Worm (Caenorhabditis elegans): Measurements from ENCODE around the gene kup-1.

The kup-1 gene

DNA sequence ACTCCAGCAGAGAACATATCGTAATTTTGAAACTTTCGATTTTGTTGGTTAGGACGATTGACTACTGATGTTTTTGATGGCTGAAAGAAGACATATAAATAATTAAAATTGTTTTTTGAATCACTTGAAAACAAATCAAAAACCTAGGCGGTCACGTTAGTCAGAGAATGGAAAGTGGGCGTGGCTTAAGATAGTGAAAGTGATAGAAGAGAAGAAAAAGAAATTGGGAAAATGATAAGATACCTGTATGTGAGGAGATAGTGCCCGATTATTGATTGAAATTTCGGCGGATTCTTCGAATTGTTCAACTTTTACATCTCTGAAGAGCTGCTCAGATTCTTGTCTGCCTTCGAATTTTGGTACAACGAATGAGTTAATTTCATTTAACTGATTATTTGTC lies 29.0 kb downstream of the kup-1 start:
- no peak for TF ChIP-seq unc-62 (GFP tag; optimal IDR thresholded peaks at IDR 0.05)

DNA sequence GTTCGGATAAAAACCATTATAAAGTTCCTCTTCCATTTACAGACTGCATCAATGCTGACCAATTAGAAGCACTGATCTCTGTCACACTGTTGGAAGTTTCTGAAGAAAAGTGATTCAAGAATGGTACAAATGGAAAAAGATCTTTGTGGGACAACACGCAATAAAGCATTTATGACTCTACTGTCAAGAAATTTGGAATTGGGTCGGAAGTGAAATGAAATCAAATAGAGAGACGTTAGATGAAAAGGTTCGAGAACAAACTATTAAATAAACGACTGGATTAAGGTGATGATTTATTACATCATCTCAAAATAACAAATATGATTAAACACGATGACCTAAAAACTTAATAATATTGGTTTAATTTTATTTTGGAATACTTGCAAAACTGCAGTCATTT lies 34.2 kb downstream of the kup-1 start, which contains the start of gene F57F5.3:
TSS of gene F57F5.3 (minus strand) at position 101 of the 400 bp plus-strand sequence.
- no peak for TF ChIP-seq unc-62 (GFP tag; optimal IDR thresholded peaks at IDR 0.05)

DNA sequence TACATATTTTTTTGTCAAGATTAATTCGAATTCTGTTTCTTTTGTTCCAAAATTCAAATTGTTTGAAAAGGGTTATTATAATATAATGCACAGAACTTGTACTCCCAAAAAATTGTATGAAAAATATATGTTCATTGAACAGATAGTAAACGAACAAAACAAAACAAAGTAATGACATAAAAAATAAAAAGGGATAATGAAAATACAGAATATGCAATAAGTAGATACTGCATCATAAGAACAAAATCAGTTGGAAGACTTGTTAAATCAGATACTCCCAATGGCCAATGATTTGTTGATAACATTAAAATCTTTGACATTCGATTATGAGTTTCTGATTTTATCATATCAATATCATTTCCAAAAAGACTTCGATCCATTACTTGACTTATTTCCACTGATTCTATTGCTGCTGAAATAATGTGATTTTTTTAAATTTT lies 36.2 kb downstream of the kup-1 start:
- no peak for TF ChIP-seq unc-62 (GFP tag; optimal IDR thresholded peaks at IDR 0.05)

DNA sequence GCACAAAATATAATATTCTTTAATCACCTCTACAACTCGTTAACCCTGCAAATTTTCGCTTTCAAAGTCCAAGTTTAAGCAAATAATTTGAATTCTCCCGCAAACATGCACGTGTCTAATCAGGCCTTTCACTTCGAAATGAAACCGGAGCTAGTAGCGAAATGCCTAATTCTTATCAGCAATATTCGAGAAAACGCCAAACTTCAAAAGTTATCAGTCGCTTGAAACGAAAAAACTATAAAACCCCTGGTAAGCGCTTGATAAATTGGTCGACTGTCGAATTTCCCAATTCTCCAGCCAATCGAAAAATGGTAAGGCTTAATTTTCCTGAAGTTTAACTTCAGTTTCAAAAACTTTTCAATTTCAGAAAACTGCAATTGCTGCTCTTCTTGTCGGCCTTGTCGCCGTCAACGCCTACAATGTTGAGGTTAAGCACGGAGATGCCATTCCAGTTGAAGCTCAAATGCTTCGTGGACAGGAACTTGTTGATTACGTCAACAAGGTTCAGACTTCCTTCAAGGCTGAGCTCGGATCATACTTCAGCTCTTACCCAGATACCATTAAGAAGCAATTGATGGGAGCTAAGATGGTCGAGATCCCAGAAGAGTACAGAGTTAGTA lies 37.7 kb downstream of the kup-1 start, which contains the start of gene cpr-9:
TSS of gene cpr-9 (plus strand) at position 188 of the 620 bp plus-strand sequence.
- no peak for TF ChIP-seq unc-62 (GFP tag; optimal IDR thresholded peaks at IDR 0.05)

DNA sequence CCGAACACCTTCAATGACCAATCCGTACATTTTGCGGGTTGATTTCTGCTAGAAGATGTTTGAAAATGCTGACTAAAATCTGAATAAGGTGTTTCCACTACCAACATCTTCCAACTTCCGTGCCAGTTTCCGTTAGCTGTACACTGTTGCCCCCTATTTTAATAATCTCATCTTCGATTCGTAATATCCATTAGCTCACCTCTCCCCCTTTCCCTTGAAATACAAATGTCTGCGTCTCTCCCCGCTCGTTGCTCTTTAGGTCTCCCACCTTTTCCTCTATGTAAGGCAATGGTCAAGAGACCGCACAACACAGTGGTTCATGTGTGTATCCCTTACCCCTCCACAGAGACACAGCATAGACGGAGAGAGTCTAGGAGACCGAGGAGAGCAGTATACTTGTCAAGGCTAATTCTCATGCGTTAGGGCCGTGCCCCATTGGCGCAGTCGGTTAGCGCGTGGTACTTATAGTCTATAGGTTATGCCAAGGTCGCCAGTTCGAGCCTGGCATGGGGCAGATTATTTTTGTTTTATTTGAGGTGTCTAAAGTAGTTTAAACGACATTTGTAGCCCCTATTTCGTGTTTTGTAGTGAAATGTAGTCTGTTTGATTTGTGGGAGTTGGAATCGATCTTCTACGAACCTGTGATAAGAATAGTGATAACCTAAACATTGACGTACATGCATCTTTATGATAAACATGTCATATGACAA lies 38.8 kb downstream of the kup-1 start, which contains the start of gene gcy-33:
TSS of gene gcy-33 (minus strand) at position 51 of the 710 bp plus-strand sequence.
- no peak for TF ChIP-seq unc-62 (GFP tag; optimal IDR thresholded peaks at IDR 0.05)

DNA sequence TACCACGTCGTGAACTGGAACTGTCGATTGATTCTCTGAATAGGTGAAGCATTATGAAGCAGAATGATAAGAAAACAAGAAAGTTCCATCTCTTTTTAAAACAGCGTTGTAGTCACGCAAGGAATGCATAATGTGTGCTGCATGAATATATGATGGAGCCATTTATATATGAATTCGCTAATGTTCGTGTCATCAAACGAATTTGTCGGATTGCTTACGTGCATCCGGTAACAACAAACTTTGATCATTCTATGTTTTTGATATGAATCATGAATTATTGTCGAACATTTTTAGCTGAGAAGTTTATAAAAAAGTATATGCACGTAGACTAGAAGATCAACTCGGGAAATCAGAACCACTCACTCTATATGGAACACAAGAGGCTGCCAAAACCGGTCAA lies 43.3 kb downstream of the kup-1 start:
- no peak for TF ChIP-seq unc-62 (GFP tag; optimal IDR thresholded peaks at IDR 0.05)

DNA sequence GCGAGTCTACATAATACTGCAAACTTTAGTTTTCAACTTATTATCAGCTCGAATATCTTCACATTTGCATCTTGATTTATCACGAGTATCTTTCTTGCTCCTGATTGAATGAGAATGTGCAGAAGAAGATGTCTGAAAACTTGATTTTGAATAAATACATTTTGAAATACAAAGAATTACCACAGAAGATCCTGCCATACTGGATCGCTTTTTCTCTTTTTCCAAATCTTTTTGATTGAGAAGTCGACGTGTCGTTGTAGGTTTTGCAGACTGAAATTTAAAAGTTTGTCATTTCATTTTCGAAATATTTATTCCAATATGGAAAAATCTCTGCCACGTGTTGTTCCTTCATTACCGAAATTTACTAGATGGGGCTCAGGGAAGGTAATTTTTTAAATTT lies 44.8 kb downstream of the kup-1 start, which contains the start of gene C52E4.12:
TSS of gene C52E4.12 (plus strand) at position 301 of the 400 bp plus-strand sequence.
- no peak for TF ChIP-seq unc-62 (GFP tag; optimal IDR thresholded peaks at IDR 0.05)

DNA sequence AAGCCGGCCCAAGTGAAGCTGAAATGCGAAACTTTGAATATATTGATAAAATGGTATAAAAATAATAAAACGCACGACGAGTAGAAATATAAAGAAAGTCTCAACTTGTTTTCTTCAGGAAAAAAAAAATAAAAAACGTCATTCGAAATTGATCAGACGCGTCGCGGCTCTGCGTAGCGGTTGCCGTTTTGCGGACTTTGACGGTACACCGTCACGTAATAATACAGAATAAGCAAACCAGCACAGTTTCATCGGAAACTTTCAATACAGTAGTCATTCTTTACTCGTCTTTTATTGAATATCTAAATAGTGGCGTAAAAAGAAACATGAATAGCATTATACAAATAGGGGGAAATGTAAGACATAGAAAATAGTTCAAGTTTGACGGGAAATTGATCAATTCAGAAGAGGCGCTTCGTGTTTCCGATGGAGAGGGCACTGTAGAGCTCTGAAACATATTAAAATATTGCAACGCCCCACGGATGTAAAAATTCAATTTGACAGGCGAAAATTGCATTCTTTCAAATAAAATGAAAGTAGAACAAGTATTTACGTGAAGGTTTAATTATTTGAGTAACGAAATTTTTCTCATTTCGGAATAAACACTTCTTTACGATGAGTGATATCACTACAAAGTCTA lies 46.8 kb downstream of the kup-1 start, which contains the start of the genes cyl-1 and C52E4.7:
TSS of gene cyl-1 (minus strand) at position 18 of the 640 bp plus-strand sequence.
TSS of gene C52E4.7 (plus strand) at position 590 of the 640 bp plus-strand sequence.
- TF ChIP-seq unc-62 (GFP tag; optimal IDR thresholded peaks at IDR 0.05) = no peak

DNA sequence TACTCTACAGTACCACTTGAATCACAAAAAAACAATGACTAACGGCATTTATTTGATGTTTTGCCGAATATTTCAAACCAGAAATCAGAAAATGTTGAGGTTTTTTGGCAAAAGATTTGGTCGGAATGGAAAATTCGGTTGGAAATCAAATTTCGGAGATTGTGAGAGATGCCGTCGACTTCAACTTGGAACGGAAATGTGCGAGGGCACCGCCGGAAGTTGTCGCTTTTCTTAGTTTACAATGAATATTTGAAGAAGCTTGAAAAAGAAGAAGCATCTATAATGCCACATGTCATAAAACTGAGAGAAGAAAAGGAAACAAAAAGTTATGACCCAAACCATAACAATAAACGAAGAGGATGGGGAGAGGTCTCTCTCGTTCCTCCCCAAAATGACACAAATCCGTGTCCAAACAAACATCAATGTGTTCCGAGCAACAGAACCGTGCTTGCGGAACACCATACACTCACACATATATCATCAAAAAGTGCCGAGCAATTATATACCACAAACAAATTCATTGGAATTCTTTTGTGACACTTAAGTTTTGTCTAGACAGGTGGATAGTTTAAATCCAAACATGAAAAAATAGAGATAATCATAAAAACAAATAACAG lies 50.1 kb downstream of the kup-1 start:
- TF ChIP-seq unc-62 (GFP tag; optimal IDR thresholded peaks at IDR 0.05) = no peak

DNA sequence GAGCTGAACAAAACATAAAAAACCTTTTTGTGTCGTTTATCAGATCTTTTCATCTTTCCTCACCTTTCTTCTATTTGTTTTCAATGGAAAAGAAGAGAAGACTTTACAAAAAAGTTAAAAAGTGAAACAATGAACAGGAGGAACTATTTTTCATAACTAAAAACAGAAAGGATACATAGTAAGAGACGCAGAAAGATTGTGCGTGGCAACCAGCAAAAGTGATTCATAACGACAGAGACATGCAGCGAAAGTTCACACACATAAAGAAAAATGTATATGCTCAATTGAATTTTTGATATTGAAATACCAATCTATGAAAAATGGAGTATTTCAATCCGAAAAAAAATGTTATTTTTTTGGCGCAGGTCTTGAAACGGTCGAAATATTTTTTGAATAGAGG lies 50.8 kb downstream of the kup-1 start:
- no peak for TF ChIP-seq unc-62 (GFP tag; optimal IDR thresholded peaks at IDR 0.05)

DNA sequence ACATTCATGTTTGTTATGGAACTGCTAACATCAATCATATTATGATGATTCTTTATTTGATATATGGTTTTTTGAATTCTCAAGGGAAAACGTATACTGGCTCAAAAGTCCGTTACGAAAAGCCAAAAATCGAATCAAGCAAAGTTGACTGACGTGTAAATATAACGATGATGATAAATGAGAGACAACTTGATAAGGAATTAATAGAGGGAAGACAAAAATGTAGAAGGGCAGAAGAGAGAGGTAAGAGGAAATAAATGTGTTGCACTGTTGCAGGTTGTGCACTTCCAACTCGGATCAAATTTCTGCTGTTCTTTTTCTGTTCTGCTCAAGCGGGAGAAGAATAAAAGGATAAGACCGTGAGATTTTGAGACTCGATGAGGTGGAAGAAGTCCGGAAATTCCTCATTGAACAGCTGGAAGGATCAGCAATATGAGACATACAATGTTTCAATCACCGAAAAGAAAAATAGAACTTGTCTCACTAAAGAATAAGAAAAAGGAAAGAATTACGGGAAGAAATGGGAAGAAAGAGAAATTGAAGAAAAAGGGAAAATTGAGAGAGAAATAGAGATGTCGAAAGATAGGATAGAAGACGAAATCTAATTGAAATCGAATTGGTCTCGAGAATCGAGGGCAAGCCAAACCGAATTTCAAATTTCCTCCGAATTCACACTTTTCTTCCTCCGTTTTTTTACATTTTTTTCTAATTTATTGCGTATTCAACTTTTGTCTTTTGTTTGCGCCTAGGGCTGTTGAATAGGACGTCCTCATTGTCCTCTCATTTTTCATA lies 54.4 kb downstream of the kup-1 start:
- TF ChIP-seq unc-62 (GFP tag; optimal IDR thresholded peaks at IDR 0.05) = no peak

DNA sequence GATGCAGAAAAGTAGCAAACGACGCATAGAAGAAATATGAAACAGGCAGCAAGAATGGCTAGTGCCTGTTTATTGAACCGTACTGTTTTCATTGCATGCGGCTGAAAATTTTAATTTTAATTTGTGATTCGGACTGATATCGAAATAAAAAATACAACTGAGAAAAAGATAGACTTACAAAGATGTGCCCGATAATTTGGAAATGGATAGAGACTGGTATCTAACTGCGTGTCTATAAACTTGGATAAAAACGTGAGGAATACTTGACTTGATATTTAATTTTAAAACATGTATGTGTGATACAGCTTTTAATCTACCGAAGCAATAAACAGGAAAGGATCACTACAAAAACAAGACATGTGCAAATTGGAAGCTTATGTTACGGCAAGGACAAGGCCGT lies 55.3 kb downstream of the kup-1 start, which contains the start of gene mans-2:
TSS of gene mans-2 (minus strand) at position 101 of the 400 bp plus-strand sequence.
- no peak for TF ChIP-seq unc-62 (GFP tag; optimal IDR thresholded peaks at IDR 0.05)

DNA sequence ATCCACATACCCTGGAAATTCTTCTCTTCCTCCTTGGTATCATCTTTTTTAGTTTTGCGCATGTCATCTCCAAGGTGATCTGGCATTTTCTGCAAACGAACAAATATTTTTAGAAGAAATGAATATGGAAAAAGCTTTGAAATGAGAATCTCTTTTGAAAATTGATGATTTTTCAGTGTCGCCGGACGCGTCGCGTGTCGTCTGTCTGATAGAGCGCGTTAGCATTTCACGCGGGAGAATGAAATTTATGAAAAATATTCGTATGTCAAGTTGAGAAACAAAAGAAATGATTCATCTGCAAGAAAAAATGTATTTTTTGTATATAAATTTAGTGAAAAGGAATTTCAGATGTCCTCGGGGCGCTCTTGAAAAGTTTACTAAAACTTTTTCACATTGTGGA lies 58.4 kb downstream of the kup-1 start, which contains the start of gene rpt-1:
TSS of gene rpt-1 (minus strand) at position 89 of the 400 bp plus-strand sequence.
- TF ChIP-seq unc-62 (GFP tag; optimal IDR thresholded peaks at IDR 0.05) = no peak

Data from whole organism, dauer.